Fruit fly (Drosophila melanogaster) Kc167 (cell line): ENCODE measurements around the gene pum.

Experiments used
- Myc ChIP-seq: fragments of >200 bp; optimal IDR thresholded peaks from 2 replicates; lab custom pipeline; 2017; ENCODE audit warnings: missing external identifiers
- Sin3A ChIP-seq: fragments of >200 bp; optimal IDR thresholded peaks from 2 replicates; lab custom pipeline; 2018; ENCODE audit warnings: missing external identifiers
- h ChIP-seq: fragments of >200 bp; optimal IDR thresholded peaks from 3 replicates; lab custom pipeline; 2018; ENCODE audit warnings: missing external identifiers
- insv ChIP-seq: fragments of >200 bp; optimal IDR thresholded peaks from 3 replicates; lab custom pipeline; 2018; ENCODE audit warnings: missing external identifiers
- psq ChIP-seq: fragments of >200 bp; optimal IDR thresholded peaks from 2 replicates; lab custom pipeline; 2017; ENCODE audit warnings: missing external identifiers
- ttk ChIP-seq: sonication (Bioruptor generic); optimal IDR thresholded peaks from 2 replicates; lab custom pipeline; 2017; ENCODE audit warnings: missing external identifiers

pum gene

dm6 chr3R:9195821-9196220 is 41.7 kb downstream of the pum start:
- no peak for TF ChIP-seq Sin3A (lab: Kevin White, UChicago)
- TF ChIP-seq ttk (lab: Kevin White, UChicago), result no peak
- no peak for TF ChIP-seq Myc (lab: Kevin White, UChicago)
- TF ChIP-seq h (lab: Kevin White, UChicago), result no peak
- no peak for TF ChIP-seq insv (lab: Kevin White, UChicago)
- TF ChIP-seq psq, result no peak

dm6 chr3R:9189890-9190640 is 47.4 kb downstream of the pum start:
- TF ChIP-seq Sin3A (lab: Kevin White, UChicago), result no peak

- TF ChIP-seq insv (lab: Kevin White, UChicago) (no peak), psq (no peak), h (lab: Kevin White, UChicago) (no peak), ttk (lab: Kevin White, UChicago) (no peak), Myc (lab: Kevin White, UChicago) (no peak), Sin3A (lab: Kevin White, UChicago) (no peak)
Observed at dm6 chr3R:9177217-9177616, 60.3 kb downstream of the pum start, which contains the start of gene CG11997. CG11997 (plus strand) TSS chr3R:9177517.

dm6 chr3R:9174769-9175168 is 62.7 kb downstream of the pum start:
- TF ChIP-seq h (lab: Kevin White, UChicago) (no peak), insv (lab: Kevin White, UChicago) (no peak), ttk (lab: Kevin White, UChicago) (no peak)

- no peak for TF ChIP-seq Myc (lab: Kevin White, UChicago)
- no peak for TF ChIP-seq h (lab: Kevin White, UChicago)
Observed at dm6 chr3R:9171237-9171636, 66.2 kb downstream of the pum start.

dm6 chr3R:9168012-9168411 is 69.5 kb downstream of the pum start:
- no peak for TF ChIP-seq h (lab: Kevin White, UChicago)
- no peak for TF ChIP-seq psq
- TF ChIP-seq Myc (lab: Kevin White, UChicago), result no peak
- no peak for TF ChIP-seq ttk (lab: Kevin White, UChicago)
- no peak for TF ChIP-seq insv (lab: Kevin White, UChicago)

dm6 chr3R:9160394-9160793 is 77.1 kb downstream of the pum start:
- TF ChIP-seq Myc (lab: Kevin White, UChicago) (no peak), ttk (lab: Kevin White, UChicago) (no peak), Sin3A (lab: Kevin White, UChicago) (no peak), psq (no peak), h (lab: Kevin White, UChicago) (no peak), insv (lab: Kevin White, UChicago) (no peak)

- TF ChIP-seq h (lab: Kevin White, UChicago) (no peak), insv (lab: Kevin White, UChicago) (no peak), Sin3A (lab: Kevin White, UChicago) (no peak), ttk (lab: Kevin White, UChicago) (no peak), Myc (lab: Kevin White, UChicago) (no peak), psq (no peak)
Observed at dm6 chr3R:9159756-9160383, 77.6 kb downstream of the pum start.

- TF ChIP-seq insv (lab: Kevin White, UChicago) (no peak), ttk (lab: Kevin White, UChicago) (no peak), Myc (lab: Kevin White, UChicago) (no peak), psq (no peak), h (lab: Kevin White, UChicago) (no peak), Sin3A (lab: Kevin White, UChicago) (no peak)
Observed at dm6 chr3R:9158915-9159314, 78.6 kb downstream of the pum start.

- TF ChIP-seq Myc (lab: Kevin White, UChicago) (no peak), ttk (lab: Kevin White, UChicago) (no peak), insv (lab: Kevin White, UChicago) (no peak), h (lab: Kevin White, UChicago) (no peak), psq (no peak), Sin3A (lab: Kevin White, UChicago) (no peak)
Observed at dm6 chr3R:9157841-9158600, 79.5 kb downstream of the pum start.

dm6 chr3R:9149799-9150198 is 87.7 kb downstream of the pum start:
- TF ChIP-seq Myc (lab: Kevin White, UChicago), result no peak
- no peak for TF ChIP-seq h (lab: Kevin White, UChicago)
- no peak for TF ChIP-seq insv (lab: Kevin White, UChicago)
- no peak for TF ChIP-seq ttk (lab: Kevin White, UChicago)
- no peak for TF ChIP-seq Sin3A (lab: Kevin White, UChicago)
- no peak for TF ChIP-seq psq

- TF ChIP-seq h (lab: Kevin White, UChicago) (no peak), insv (lab: Kevin White, UChicago) (no peak), Sin3A (lab: Kevin White, UChicago) (no peak), ttk (lab: Kevin White, UChicago) (no peak), Myc (lab: Kevin White, UChicago) (no peak), psq (no peak)
Observed at dm6 chr3R:9147458-9147857, 90.0 kb downstream of the pum start.
